Fruit fly (Drosophila melanogaster): ENCODE data around the gene Mcr.
A peak's percentile ranks its signal among the peaks of the same experiment; 100 is the strongest.

Gene Mcr

dm6 chr2L:8080645-8081044 is 2.1 kb downstream of the Mcr start:
- TF ChIP-seq Hr96 (GFP tag; optimal IDR thresholded peaks at IDR 0.05) (no peak), pad (GFP tag; optimal IDR thresholded peaks at IDR 0.05) (no peak), CG7101 (tag; optimal IDR thresholded peaks at IDR 0.05) (no peak), Clk (GFP tag; optimal IDR thresholded peaks at IDR 0.05) (no peak), CG14711 (tag; optimal IDR thresholded peaks at IDR 0.05) (no peak), bab1 (GFP tag; optimal IDR thresholded peaks at IDR 0.05) (no peak), CG12768 (GFP tag; optimal IDR thresholded peaks at IDR 0.05) (no peak), CG1620 (GFP tag; optimal IDR thresholded peaks at IDR 0.05) (no peak), Crg-1 (GFP tag; optimal IDR thresholded peaks at IDR 0.05) (no peak), cic (GFP tag; optimal IDR thresholded peaks at IDR 0.05) (no peak), CG33017 (tag; optimal IDR thresholded peaks at IDR 0.05) (no peak), cnc (optimal IDR thresholded peaks at IDR 0.05) (no peak), tj (GFP tag; optimal IDR thresholded peaks at IDR 0.05) (no peak), toe (GFP tag; optimal IDR thresholded peaks at IDR 0.05) (no peak), CG11617 (GFP tag; optimal IDR thresholded peaks at IDR 0.05) (no peak), CG5204 (GFP tag; optimal IDR thresholded peaks at IDR 0.05) (no peak), ovo (GFP tag; optimal IDR thresholded peaks at IDR 0.05) (no peak), kay (GFP tag; ENCODE audit: borderline replicate concordance) (no peak), CG7045 (GFP tag; optimal IDR thresholded peaks at IDR 0.05) (no peak), Mnt (GFP tag; optimal IDR thresholded peaks at IDR 0.05) (no peak)

- no peak for TF ChIP-seq Crg-1 (GFP tag; optimal IDR thresholded peaks at IDR 0.05)
- TF ChIP-seq CG7045 (GFP tag; optimal IDR thresholded peaks at IDR 0.05): no peak
- peak; percentile 37 for TF ChIP-seq bab1 (GFP tag; optimal IDR thresholded peaks at IDR 0.05)
- TF ChIP-seq Mnt (GFP tag; optimal IDR thresholded peaks at IDR 0.05): peak; percentile 83
These were observed 10.1 kb downstream of the Mcr start, which contains the start of the genes MED20 and Trf for dm6 chr2L:8072692-8073091. TSS of gene MED20 (minus strand) at chr2L:8072848. TSS of gene Trf (plus strand) at chr2L:8072895.

- no peak for TF ChIP-seq CG7045 (GFP tag; optimal IDR thresholded peaks at IDR 0.05)
- TF ChIP-seq Mnt (GFP tag; optimal IDR thresholded peaks at IDR 0.05): peak; percentile 28
- no peak for TF ChIP-seq toe (GFP tag; optimal IDR thresholded peaks at IDR 0.05)
- no peak for TF ChIP-seq CG5204 (GFP tag; optimal IDR thresholded peaks at IDR 0.05)
- TF ChIP-seq CG14711 (tag; optimal IDR thresholded peaks at IDR 0.05): peak; percentile 77
- TF ChIP-seq kay (GFP tag; ENCODE audit: borderline replicate concordance): no peak
- TF ChIP-seq tj (GFP tag; optimal IDR thresholded peaks at IDR 0.05): peak; percentile 15
- TF ChIP-seq cnc (optimal IDR thresholded peaks at IDR 0.05): peak; percentile 92 to 98
- peak; percentile 34 for TF ChIP-seq Crg-1 (GFP tag; optimal IDR thresholded peaks at IDR 0.05)
- TF ChIP-seq CG12768 (GFP tag; optimal IDR thresholded peaks at IDR 0.05): peak; percentile 40
- no peak for TF ChIP-seq CG1620 (GFP tag; optimal IDR thresholded peaks at IDR 0.05)
- TF ChIP-seq bab1 (GFP tag; optimal IDR thresholded peaks at IDR 0.05): peak; percentile 67
- TF ChIP-seq ovo (GFP tag; optimal IDR thresholded peaks at IDR 0.05): peak; percentile 14
- TF ChIP-seq CG11617 (GFP tag; optimal IDR thresholded peaks at IDR 0.05): peak; percentile 75
- TF ChIP-seq Hr96 (GFP tag; optimal IDR thresholded peaks at IDR 0.05): no peak
- TF ChIP-seq CG33017 (tag; optimal IDR thresholded peaks at IDR 0.05): peak; percentile 63
- peak; percentile 64 for TF ChIP-seq CG7101 (tag; optimal IDR thresholded peaks at IDR 0.05)
- peak; percentile 5 for TF ChIP-seq pad (GFP tag; optimal IDR thresholded peaks at IDR 0.05)
- no peak for TF ChIP-seq Clk (GFP tag; optimal IDR thresholded peaks at IDR 0.05)
- peak; percentile 15 for TF ChIP-seq cic (GFP tag; optimal IDR thresholded peaks at IDR 0.05)
These were observed 11.4 kb downstream of the Mcr start, which contains the start of gene poe for dm6 chr2L:8071112-8071976. TSS of gene poe (minus strand) at chr2L:8071624.

dm6 chr2L:8043282-8043668 is 39.5 kb downstream of the Mcr start, which contains the start of gene Megf8:
TSS of gene Megf8 (plus strand) at chr2L:8043471.
- TF ChIP-seq Hr96 (GFP tag; optimal IDR thresholded peaks at IDR 0.05) (no peak), toe (GFP tag; optimal IDR thresholded peaks at IDR 0.05) (no peak), CG11617 (GFP tag; optimal IDR thresholded peaks at IDR 0.05) (no peak), CG14711 (tag; optimal IDR thresholded peaks at IDR 0.05) (no peak), CG7101 (tag; optimal IDR thresholded peaks at IDR 0.05) (no peak)

dm6 chr2L:8042645-8043281 is 40.0 kb downstream of the Mcr start, which contains the start of gene RpL36A:
TSS of gene RpL36A (minus strand) at chr2L:8042909.
- TF ChIP-seq CG14711 (tag; optimal IDR thresholded peaks at IDR 0.05) (peak; percentile 40), kay (GFP tag; ENCODE audit: borderline replicate concordance) (no peak), Mnt (GFP tag; optimal IDR thresholded peaks at IDR 0.05) (peak; percentile 7), cnc (optimal IDR thresholded peaks at IDR 0.05) (no peak), CG5204 (GFP tag; optimal IDR thresholded peaks at IDR 0.05) (no peak), CG12768 (GFP tag; optimal IDR thresholded peaks at IDR 0.05) (no peak), Clk (GFP tag; optimal IDR thresholded peaks at IDR 0.05) (no peak), ovo (GFP tag; optimal IDR thresholded peaks at IDR 0.05) (peak; percentile 41), CG7045 (GFP tag; optimal IDR thresholded peaks at IDR 0.05) (no peak), CG7101 (tag; optimal IDR thresholded peaks at IDR 0.05) (peak; percentile 75), pad (GFP tag; optimal IDR thresholded peaks at IDR 0.05) (no peak), CG33017 (tag; optimal IDR thresholded peaks at IDR 0.05) (peak; percentile 40), CG1620 (GFP tag; optimal IDR thresholded peaks at IDR 0.05) (peak; percentile 70), bab1 (GFP tag; optimal IDR thresholded peaks at IDR 0.05) (peak; percentile 71), Crg-1 (GFP tag; optimal IDR thresholded peaks at IDR 0.05) (peak; percentile 35), cic (GFP tag; optimal IDR thresholded peaks at IDR 0.05) (no peak), Hr96 (GFP tag; optimal IDR thresholded peaks at IDR 0.05) (no peak), toe (GFP tag; optimal IDR thresholded peaks at IDR 0.05) (no peak), CG11617 (GFP tag; optimal IDR thresholded peaks at IDR 0.05) (peak; percentile 65), tj (GFP tag; optimal IDR thresholded peaks at IDR 0.05) (peak; percentile 1)
